Worm (Caenorhabditis elegans): ENCODE data around the gene zchc-1A.

- TF ChIP-seq lin-15B (tag; optimal IDR thresholded peaks at IDR 0.05) (no peak), eor-1 (tag; optimal IDR thresholded peaks at IDR 0.05) (no peak), unc-62 (GFP tag; optimal IDR thresholded peaks at IDR 0.05) (no peak), fkh-10 (GFP tag; optimal IDR thresholded peaks at IDR 0.05) (no peak), ztf-11 (tag; optimal IDR thresholded peaks at IDR 0.05) (no peak), nhr-237 (tag; optimal IDR thresholded peaks at IDR 0.05) (no peak), fkh-2 (tag; optimal IDR thresholded peaks at IDR 0.05) (no peak), R02D3.7 (tag; optimal IDR thresholded peaks at IDR 0.05) (no peak), zag-1 (tag; optimal IDR thresholded peaks at IDR 0.05) (no peak)
Observed at ce11 chrX:5188977-5189376, 14.8 kb downstream of the zchc-1A start, which contains the start of gene zig-6.

Data from whole organism, L3 larva.